Fruit fly (Drosophila melanogaster) whole organism, prepupa: ENCODE results near the gene CG9986.

Experiments used
- CG10631 ChIP-seq: fragments of 200-800 bp; sonication (Bioruptor generic); optimal IDR thresholded peaks from 2 replicates; lab custom pipeline; 2016; ENCODE audit warnings: missing biosample characterization, missing genetic modification characterization
- CG10669 ChIP-seq: fragments of 200-800 bp; sonication (Bioruptor generic); optimal IDR thresholded peaks from 3 replicates; lab custom pipeline; 2018; ENCODE audit warnings: missing biosample characterization, mild to moderate bottlenecking, missing genetic modification characterization, moderate library complexity
- CG11294 ChIP-seq: fragments of 200-800 bp; sonication (Bioruptor generic); IDR thresholded peaks from 2 replicates; pipeline ENCODE4 v1.3.6; 2022; ENCODE audit warnings: missing biosample characterization, missing genetic modification characterization
- CG11902 ChIP-seq: fragments of 200-800 bp; sonication (Bioruptor generic); optimal IDR thresholded peaks from 3 replicates; lab custom pipeline; 2016; ENCODE audit warnings: missing biosample characterization, missing genetic modification characterization
- CG15336 ChIP-seq: fragments of 200-800 bp; sonication (Bioruptor generic); IDR thresholded peaks from 2 replicates; pipeline ENCODE4 v1.3.6; 2022; ENCODE audit warnings: missing biosample characterization, missing genetic modification characterization
- CG1621 ChIP-seq: fragments of 200-800 bp; sonication (Bioruptor generic); optimal IDR thresholded peaks from 3 replicates; lab custom pipeline; 2018; ENCODE audit warnings: missing biosample characterization, mild to moderate bottlenecking, missing genetic modification characterization
- CG16779 ChIP-seq: fragments of 200-800 bp; sonication (Bioruptor generic); optimal IDR thresholded peaks from 3 replicates; lab custom pipeline; 2017; ENCODE audit warnings: missing biosample characterization, mild to moderate bottlenecking, missing genetic modification characterization
- CG3032 ChIP-seq: fragments of 200-800 bp; optimal IDR thresholded peaks from 2 replicates; lab custom pipeline; 2019; ENCODE audit warnings: missing biosample characterization, mild to moderate bottlenecking, missing genetic modification characterization, moderate library complexity
- CG31627 ChIP-seq: fragments of 200-800 bp; sonication (Bioruptor generic); optimal IDR thresholded peaks from 3 replicates; lab custom pipeline; 2016; ENCODE audit warnings: missing biosample characterization, missing genetic modification characterization
- CG34406 ChIP-seq: fragments of 200-800 bp; sonication (Bioruptor generic); optimal IDR thresholded peaks from 3 replicates; lab custom pipeline; 2016; ENCODE audit warnings: missing biosample characterization, missing genetic modification characterization
- CG3919 ChIP-seq: fragments of 200-800 bp; sonication (Bioruptor generic); optimal IDR thresholded peaks from 3 replicates; lab custom pipeline; 2016; ENCODE audit warnings: missing biosample characterization, missing genetic modification characterization
- CG4318 ChIP-seq: fragments of 200-800 bp; sonication (Bioruptor generic); optimal IDR thresholded peaks from 3 replicates; lab custom pipeline; 2017; ENCODE audit warnings: missing biosample characterization, mild to moderate bottlenecking, missing genetic modification characterization
- CG6163 ChIP-seq: fragments of 200-800 bp; sonication (Bioruptor generic); IDR thresholded peaks from 3 replicates; pipeline ENCODE4 v1.3.6; 2022; ENCODE audit warnings: missing biosample characterization, missing genetic modification characterization
- CG6276 ChIP-seq: fragments of 200-800 bp; sonication (Bioruptor generic); optimal IDR thresholded peaks from 2 replicates; lab custom pipeline; 2017; ENCODE audit warnings: missing biosample characterization, mild to moderate bottlenecking, missing genetic modification characterization
- CG6792 ChIP-seq: fragments of 200-800 bp; sonication (Bioruptor generic); optimal IDR thresholded peaks from 3 replicates; lab custom pipeline; 2016; ENCODE audit warnings: missing biosample characterization, missing genetic modification characterization
- CG6808 ChIP-seq: fragments of 200-800 bp; sonication (Bioruptor generic); optimal IDR thresholded peaks from 3 replicates; lab custom pipeline; 2017; ENCODE audit warnings: missing biosample characterization, missing genetic modification characterization, mild to moderate bottlenecking, moderate library complexity, missing genetic modification reagents
- CG6854 ChIP-seq: fragments of 200-800 bp; sonication (Bioruptor generic); optimal IDR thresholded peaks from 2 replicates; lab custom pipeline; 2017; ENCODE audit warnings: missing biosample characterization, mild to moderate bottlenecking, missing genetic modification characterization
- CG7368 ChIP-seq: fragments of 200-800 bp; sonication (Bioruptor generic); optimal IDR thresholded peaks from 3 replicates; lab custom pipeline; 2016; ENCODE audit warnings: missing biosample characterization, missing genetic modification characterization
- CG8119 ChIP-seq: fragments of 200-800 bp; sonication (Bioruptor generic); IDR thresholded peaks from 3 replicates; pipeline ENCODE4 v1.3.6; 2022; ENCODE audit warnings: missing biosample characterization, missing genetic modification characterization
- CG8319 ChIP-seq: fragments of 200-800 bp; sonication (Bioruptor generic); optimal IDR thresholded peaks from 3 replicates; lab custom pipeline; 2016; ENCODE audit warnings: missing biosample characterization, missing genetic modification characterization
- CG8632 ChIP-seq: fragments of 200-800 bp; sonication (Bioruptor generic); optimal IDR thresholded peaks from 3 replicates; lab custom pipeline; 2016; ENCODE audit warnings: missing biosample characterization, missing genetic modification characterization
- CG9139 ChIP-seq: fragments of 200-800 bp; sonication (Bioruptor generic); optimal IDR thresholded peaks from 3 replicates; lab custom pipeline; 2017; ENCODE audit warnings: missing biosample characterization, mild to moderate bottlenecking, missing genetic modification characterization
- Eip75B ChIP-seq: fragments of 200-800 bp; sonication (Bioruptor generic); optimal IDR thresholded peaks from 3 replicates; lab custom pipeline; 2016; ENCODE audit warnings: missing biosample characterization, missing genetic modification characterization
- Eip78C ChIP-seq: fragments of 200-800 bp; sonication (Bioruptor generic); peaks from one replicate; lab custom pipeline; 2016; ENCODE audit warnings: missing biosample characterization, missing genetic modification characterization
- Ets21C ChIP-seq: fragments of 200-800 bp; sonication (Bioruptor generic); optimal IDR thresholded peaks from 3 replicates; lab custom pipeline; 2016; ENCODE audit warnings: missing biosample characterization, missing genetic modification characterization
- Ets96B ChIP-seq: fragments of 200-800 bp; optimal IDR thresholded peaks from 2 replicates; lab custom pipeline; 2019; ENCODE audit warnings: missing biosample characterization, mild to moderate bottlenecking, missing genetic modification characterization, moderate library complexity
- Gug ChIP-seq: fragments of 200-800 bp; sonication (Bioruptor generic); IDR thresholded peaks from 2 replicates; pipeline ENCODE4 v1.3.6; 2022; ENCODE audit warnings: missing biosample characterization, missing genetic modification characterization
- Hr38 ChIP-seq: sonication (Bioruptor generic); optimal IDR thresholded peaks from 2 replicates; lab custom pipeline; 2016; ENCODE audit warnings: missing biosample characterization, missing genetic modification characterization
- Hr39 ChIP-seq: fragments of 200-800 bp; sonication (Bioruptor generic); optimal IDR thresholded peaks from 2 replicates; lab custom pipeline; 2016; ENCODE audit warnings: missing biosample characterization, missing genetic modification characterization
- Hr4 ChIP-seq: fragments of 200-800 bp; sonication (Bioruptor generic); optimal IDR thresholded peaks from 3 replicates; lab custom pipeline; 2016; ENCODE audit warnings: missing biosample characterization, missing genetic modification characterization
- Lpt ChIP-seq: fragments of 200-800 bp; sonication (Bioruptor generic); optimal IDR thresholded peaks from 3 replicates; lab custom pipeline; 2016; ENCODE audit warnings: missing biosample characterization, missing genetic modification characterization
- Met ChIP-seq: fragments of 200-800 bp; sonication (Bioruptor generic); optimal IDR thresholded peaks from 3 replicates; lab custom pipeline; 2016; ENCODE audit warnings: missing biosample characterization, missing genetic modification characterization
- OdsH ChIP-seq: fragments of 200-800 bp; sonication (Bioruptor generic); optimal IDR thresholded peaks from 3 replicates; lab custom pipeline; 2016; ENCODE audit warnings: missing biosample characterization, missing genetic modification characterization
- Smox ChIP-seq: fragments of 200-800 bp; sonication (Bioruptor generic); optimal IDR thresholded peaks from 3 replicates; lab custom pipeline; 2016; ENCODE audit warnings: missing biosample characterization, missing genetic modification characterization
- Sox102F ChIP-seq: fragments of 200-800 bp; sonication (Bioruptor generic); optimal IDR thresholded peaks from 2 replicates; lab custom pipeline; 2016; ENCODE audit warnings: missing biosample characterization, mild to moderate bottlenecking, missing genetic modification characterization
- Sox14 ChIP-seq: fragments of 200-800 bp; sonication (Bioruptor generic); optimal IDR thresholded peaks from 3 replicates; lab custom pipeline; 2016; ENCODE audit warnings: missing biosample characterization, missing genetic modification characterization
- achi ChIP-seq: fragments of 200-800 bp; sonication (Bioruptor generic); optimal IDR thresholded peaks from 3 replicates; lab custom pipeline; 2016; ENCODE audit warnings: missing biosample characterization, missing genetic modification characterization
- acj6 ChIP-seq: fragments of 200-800 bp; sonication (Bioruptor generic); optimal IDR thresholded peaks from 3 replicates; lab custom pipeline; 2016; ENCODE audit warnings: missing biosample characterization, missing genetic modification characterization
- cyc ChIP-seq: fragments of 200-800 bp; sonication (Bioruptor generic); optimal IDR thresholded peaks from 3 replicates; lab custom pipeline; 2016; ENCODE audit warnings: missing biosample characterization, missing genetic modification characterization
- dsx ChIP-seq: fragments of 200-800 bp; optimal IDR thresholded peaks from 3 replicates; lab custom pipeline; 2019; ENCODE audit warnings: missing biosample characterization, mild to moderate bottlenecking, missing genetic modification characterization, moderate library complexity; ENCODE audit not compliant: poor library complexity, severe bottlenecking
- eg ChIP-seq: fragments of 200-800 bp; sonication (Bioruptor generic); IDR thresholded peaks from 3 replicates; pipeline ENCODE4 v1.3.6; 2022; ENCODE audit warnings: missing biosample characterization, missing genetic modification characterization
- fd59A ChIP-seq: fragments of 200-800 bp; sonication (Bioruptor generic); optimal IDR thresholded peaks from 2 replicates; lab custom pipeline; 2017; ENCODE audit warnings: missing biosample characterization, mild to moderate bottlenecking, missing genetic modification characterization, missing genetic modification reagents
- fd85E ChIP-seq: fragments of 200-800 bp; sonication (Bioruptor generic); optimal IDR thresholded peaks from 3 replicates; lab custom pipeline; 2016; ENCODE audit warnings: missing biosample characterization, missing genetic modification characterization
- fkh ChIP-seq: fragments of 200-800 bp; sonication (Bioruptor generic); optimal IDR thresholded peaks from 3 replicates; lab custom pipeline; 2017; ENCODE audit warnings: missing biosample characterization, mild to moderate bottlenecking, missing genetic modification characterization, moderate library complexity
- lz ChIP-seq: fragments of 200-800 bp; sonication (Bioruptor generic); optimal IDR thresholded peaks from 3 replicates; lab custom pipeline; 2016; ENCODE audit warnings: missing biosample characterization, missing genetic modification characterization
- pdm3 ChIP-seq: fragments of 200-800 bp; sonication (Bioruptor generic); optimal IDR thresholded peaks from 3 replicates; lab custom pipeline; 2016; ENCODE audit warnings: missing biosample characterization, missing genetic modification characterization
- ss ChIP-seq, 2 experiments: fragments of 200-800 bp; sonication (Bioruptor generic); optimal IDR thresholded peaks; 2 replicates in 1 of 2; 3 replicates in 1 of 2; lab custom pipeline; 2017 to 2018; ENCODE audit warnings: mild to moderate bottlenecking in 2 of 2, missing biosample characterization in 2 of 2, missing genetic modification characterization in 2 of 2, moderate library complexity in 1 of 2
- svp ChIP-seq: fragments of 200-800 bp; sonication (Bioruptor generic); peaks from one replicate; lab custom pipeline; 2016; ENCODE audit warnings: missing biosample characterization, missing genetic modification characterization
- topi ChIP-seq: fragments of 200-800 bp; sonication (Bioruptor generic); optimal IDR thresholded peaks from 3 replicates; lab custom pipeline; 2016; ENCODE audit warnings: missing biosample characterization, missing genetic modification characterization
- vri ChIP-seq: fragments of 200-800 bp; sonication (Bioruptor generic); optimal IDR thresholded peaks from 3 replicates; lab custom pipeline; 2016; ENCODE audit warnings: missing biosample characterization, mild to moderate bottlenecking, missing genetic modification characterization

The CG9986 gene

DNA sequence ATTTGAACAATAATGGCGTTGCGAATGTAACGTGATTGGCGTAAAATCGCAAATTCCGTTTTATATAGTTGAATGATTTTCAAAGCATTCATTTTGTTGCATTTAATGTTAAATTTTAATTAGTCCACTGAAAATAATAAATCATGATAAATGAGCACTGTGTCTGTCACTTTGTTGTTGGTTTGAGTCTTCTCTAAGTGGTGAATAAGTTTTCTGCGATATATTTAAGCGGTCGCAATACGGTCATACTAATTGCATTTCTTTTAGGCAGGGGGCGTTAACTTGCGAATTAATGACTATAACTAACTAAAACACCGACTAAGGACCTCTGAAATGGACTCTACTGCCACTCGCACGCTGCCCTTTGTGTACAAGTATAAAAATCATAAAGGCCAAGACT, at the start of gene CG9986:
Gene CG9986 (plus strand): TSS at position 245 of the 400 bp plus-strand sequence.
- TF ChIP-seq CG1621 (tag; lab: Kevin White, UChicago), result no peak
- peak; percentile 87 for TF ChIP-seq dsx

DNA sequence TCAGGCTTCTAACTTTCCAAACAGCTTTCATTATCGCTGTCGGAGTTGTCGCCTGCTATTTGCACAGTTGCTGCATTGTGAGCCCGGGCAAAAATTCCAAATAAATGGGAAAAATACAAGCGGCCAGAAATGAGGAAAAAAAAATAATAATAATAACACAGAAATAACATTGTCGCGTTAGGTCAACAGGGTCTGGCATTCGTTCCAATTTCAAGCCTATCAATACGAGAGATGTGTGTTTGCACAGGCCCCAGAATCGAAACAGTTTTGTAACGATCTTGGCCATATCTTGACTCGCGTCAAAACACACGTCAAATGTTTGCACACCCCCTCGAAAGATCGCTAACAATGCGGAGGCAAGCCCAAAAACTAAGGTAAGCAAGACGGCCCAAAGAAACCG, 49.5 kb upstream of the CG9986 start:
- TF ChIP-seq Eip78C (GFP tag; lab: Kevin White, UChicago) (no peak), fkh (GFP tag; lab: Kevin White, UChicago) (peak; percentile 99)

DNA sequence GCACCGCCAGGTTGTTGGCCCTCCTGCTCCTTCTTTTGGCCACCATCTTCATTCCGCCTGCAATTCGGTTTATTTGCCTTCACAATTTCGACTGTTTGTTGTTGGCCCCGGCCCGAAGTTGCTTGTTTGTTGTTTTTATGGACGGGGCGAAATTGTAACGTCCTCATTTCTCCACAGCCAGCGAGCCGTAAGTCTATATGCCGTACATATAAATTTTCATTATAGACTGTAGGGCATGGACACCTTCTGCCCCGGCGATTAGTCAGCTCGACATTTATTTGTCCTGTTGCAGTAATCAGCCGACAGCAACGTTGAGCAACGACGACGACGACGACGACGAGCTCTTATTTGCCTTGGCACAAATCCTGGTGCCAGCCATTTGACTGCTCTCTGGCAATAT, 47.1 kb upstream of the CG9986 start:
- no peak for TF ChIP-seq OdsH (GFP tag; lab: Kevin White, UChicago)
- no peak for TF ChIP-seq CG6808 (GFP tag; lab: Kevin White, UChicago)
- 0 out of 3 replicates have a peak, but pooled peaks have one; percentile 5 for TF ChIP-seq CG6163 (GFP tag; lab: Robert Waterston, UW)
- TF ChIP-seq Gug (GFP tag; lab: Robert Waterston, UW), result no peak
- TF ChIP-seq CG8319 (GFP tag; lab: Kevin White, UChicago), result no peak
- peak; percentile 7 for TF ChIP-seq topi
- no peak for TF ChIP-seq fd59A (GFP tag; lab: Kevin White, UChicago)
- TF ChIP-seq Ets96B (tag; lab: Kevin White, UChicago), result no peak
- TF ChIP-seq CG6792 (GFP tag; lab: Kevin White, UChicago), result peak; percentile 40
- peak; percentile 60 for TF ChIP-seq Eip78C (GFP tag; lab: Kevin White, UChicago)
- peak; percentile 32 for TF ChIP-seq vri (GFP tag; lab: Kevin White, UChicago)
- TF ChIP-seq CG6276 (GFP tag; lab: Kevin White, UChicago), result no peak
- no peak for TF ChIP-seq Hr39 (GFP tag; lab: Kevin White, UChicago)
- TF ChIP-seq CG11294 (GFP tag; lab: Robert Waterston, UW), result no peak
- no peak for TF ChIP-seq CG1621 (tag; lab: Kevin White, UChicago)
- no peak for TF ChIP-seq CG4318 (GFP tag; lab: Kevin White, UChicago)
- no peak for TF ChIP-seq CG3919 (GFP tag; lab: Kevin White, UChicago)
- TF ChIP-seq CG7368 (GFP tag; lab: Kevin White, UChicago), result no peak
- TF ChIP-seq Hr4, result no peak
- TF ChIP-seq acj6 (GFP tag; lab: Kevin White, UChicago), result no peak
- peak; percentile 1 for TF ChIP-seq Sox102F (GFP tag; lab: Kevin White, UChicago)
- no peak for TF ChIP-seq cyc (GFP tag; lab: Kevin White, UChicago)
- TF ChIP-seq Lpt (GFP tag; lab: Kevin White, UChicago), result no peak
- TF ChIP-seq CG11902 (GFP tag; lab: Kevin White, UChicago), result no peak
- TF ChIP-seq CG8632 (GFP tag; lab: Kevin White, UChicago), result no peak
- TF ChIP-seq CG31627, result no peak
- TF ChIP-seq CG3032 (tag; lab: Kevin White, UChicago), result no peak
- no peak for TF ChIP-seq fd85E (GFP tag; lab: Kevin White, UChicago)
- TF ChIP-seq CG34406, result no peak
- TF ChIP-seq lz (GFP tag; lab: Kevin White, UChicago), result no peak
- no peak for TF ChIP-seq pdm3
- no peak for TF ChIP-seq CG16779 (tag; lab: Kevin White, UChicago)
- no peak for TF ChIP-seq Sox14 (GFP tag; lab: Kevin White, UChicago)
- TF ChIP-seq CG9139 (GFP tag; lab: Kevin White, UChicago), result no peak
- no peak for TF ChIP-seq CG8119
- peak; percentile 36 for TF ChIP-seq Met (GFP tag; lab: Kevin White, UChicago)
- no peak for TF ChIP-seq CG10631 (GFP tag; lab: Kevin White, UChicago)
- TF ChIP-seq CG10669 (GFP tag; lab: Kevin White, UChicago), result no peak
- no peak for TF ChIP-seq achi (GFP tag; lab: Kevin White, UChicago)
- peak; percentile 70 for TF ChIP-seq fkh (GFP tag; lab: Kevin White, UChicago)
- TF ChIP-seq Hr38 (GFP tag; lab: Kevin White, UChicago), result no peak
- TF ChIP-seq eg, result no peak
- no peak for TF ChIP-seq ss (GFP tag; optimal IDR thresholded peaks at IDR 0.05; lab: Kevin White, UChicago)
- TF ChIP-seq Eip75B (GFP tag; lab: Kevin White, UChicago), result no peak
- no peak for TF ChIP-seq CG15336 (GFP tag; lab: Robert Waterston, UW)
- no peak for TF ChIP-seq Smox
- no peak for TF ChIP-seq Ets21C (GFP tag; lab: Kevin White, UChicago)
- peak; percentile 63 for TF ChIP-seq svp (GFP tag; lab: Kevin White, UChicago)
- peak; percentile 24 for TF ChIP-seq CG6854 (GFP tag; lab: Kevin White, UChicago)
